Fruit fly (Drosophila melanogaster): Measurements from ENCODE around the gene onecut.

The onecut gene

dm6 chr4:557095-557878 is 50.2 kb downstream of the onecut start, which contains the start of gene Tdg (continued):
- no peak for TF ChIP-seq gt (GFP tag; IDR thresholded peaks at IDR 0.05)
- TF ChIP-seq CG4854 (GFP tag; optimal IDR thresholded peaks at IDR 0.05): no peak
- TF ChIP-seq wdn (GFP tag; IDR thresholded peaks at IDR 0.05): no peak
- no peak for TF ChIP-seq B-H1 (GFP tag; IDR thresholded peaks at IDR 0.05)
- TF ChIP-seq Dbx (GFP tag; IDR thresholded peaks at IDR 0.05): no peak
- TF ChIP-seq zen (tag; optimal IDR thresholded peaks at IDR 0.05): no peak
- peak; percentile 66 for TF ChIP-seq CG34376 (GFP tag; optimal IDR thresholded peaks at IDR 0.05)
- TF ChIP-seq Stat92E (GFP tag; optimal IDR thresholded peaks at IDR 0.05): peak in 1 of 3 experiments; percentile 81
- no peak for TF ChIP-seq Meics (GFP tag; optimal IDR thresholded peaks at IDR 0.05)
- no peak for TF ChIP-seq CG8290 (GFP tag; optimal IDR thresholded peaks at IDR 0.05)
- peak in 1 of 2 experiments; percentile 25 for TF ChIP-seq CG8290 (tag; optimal IDR thresholded peaks at IDR 0.05)
- no peak for TF ChIP-seq fd102C (GFP tag; optimal IDR thresholded peaks at IDR 0.05)
- TF ChIP-seq CG1024 (GFP tag; IDR thresholded peaks at IDR 0.05): no peak
- TF ChIP-seq bsh (GFP tag; optimal IDR thresholded peaks at IDR 0.05): peak in 1 of 2 experiments; percentile 1
- no peak for TF ChIP-seq BEAF-32 (GFP tag; optimal IDR thresholded peaks at IDR 0.05)
- peak; percentile 66 for TF ChIP-seq CG5180 (GFP tag; optimal IDR thresholded peaks at IDR 0.05)
- TF ChIP-seq Pdp1 (GFP tag; optimal IDR thresholded peaks at IDR 0.05): peak in 1 of 2 experiments; percentile 42
- TF ChIP-seq fd3F (GFP tag; optimal IDR thresholded peaks at IDR 0.05): no peak
- TF ChIP-seq NfI (GFP tag; optimal IDR thresholded peaks at IDR 0.05): no peak
- TF ChIP-seq CG15479 (GFP tag; optimal IDR thresholded peaks at IDR 0.05): peak; percentile 34
- peak; percentile 11; the same call in 1 of the 2 replicates for TF ChIP-seq CG14014 (GFP tag; IDR thresholded peaks at IDR 0.05)
- no peak for TF ChIP-seq Nf-YB (GFP tag; optimal IDR thresholded peaks at IDR 0.05)
- no peak for TF ChIP-seq CG17802 (tag; optimal IDR thresholded peaks at IDR 0.05)
- TF ChIP-seq Hey (tag; optimal IDR thresholded peaks at IDR 0.05): no peak
- TF ChIP-seq lola (GFP tag; optimal IDR thresholded peaks at IDR 0.05): peak in 1 of 3 experiments; percentile 2
- TF ChIP-seq gsb-n (tag; optimal IDR thresholded peaks at IDR 0.05): no peak
- no peak for TF ChIP-seq dati (GFP tag; IDR thresholded peaks at IDR 0.05)
- no peak for TF ChIP-seq CG4617 (GFP tag; optimal IDR thresholded peaks at IDR 0.05; ENCODE audit: borderline replicate concordance)
- TF ChIP-seq CG31441 (GFP tag; IDR thresholded peaks at IDR 0.05): no peak
- TF ChIP-seq nom (GFP tag; optimal IDR thresholded peaks at IDR 0.05): peak; percentile 10
- no peak for TF ChIP-seq CG16813 (GFP tag; IDR thresholded peaks at IDR 0.05; ENCODE audit: partially characterized antibody)
- peak; percentile 14 for TF ChIP-seq CG11398 (GFP tag; optimal IDR thresholded peaks at IDR 0.05)
- no peak for TF ChIP-seq br (optimal IDR thresholded peaks at IDR 0.05)
- TF ChIP-seq CG10565 (GFP tag; optimal IDR thresholded peaks at IDR 0.05): no peak
- TF ChIP-seq CG17361 (GFP tag; IDR thresholded peaks at IDR 0.05): no peak
- peak; percentile 88 for TF ChIP-seq cg (GFP tag; optimal IDR thresholded peaks at IDR 0.05)

- TF ChIP-seq nom (GFP tag; optimal IDR thresholded peaks at IDR 0.05): peak; percentile 12
- no peak for TF ChIP-seq CG43689 (GFP tag; IDR thresholded peaks at IDR 0.05)
- no peak for TF ChIP-seq Hr39 (optimal IDR thresholded peaks at IDR 0.05)
- TF ChIP-seq mam (GFP tag; optimal IDR thresholded peaks at IDR 0.05): no peak
- no peak for TF ChIP-seq MESR4 (GFP tag; optimal IDR thresholded peaks at IDR 0.05)
- peak; percentile 78 for TF ChIP-seq cg (GFP tag; optimal IDR thresholded peaks at IDR 0.05)
- no peak for TF ChIP-seq Drgx (GFP tag; IDR thresholded peaks at IDR 0.05)
- TF ChIP-seq Nf-YB (GFP tag; optimal IDR thresholded peaks at IDR 0.05): no peak
- peak; percentile 70 for TF ChIP-seq CG3163 (GFP tag; optimal IDR thresholded peaks at IDR 0.05)
- TF ChIP-seq chinmo (GFP tag; IDR thresholded peaks at IDR 0.05; ENCODE audit: partially characterized antibody): peak; percentile 83; the same call in 3 of the 4 replicates
- peak; percentile 41 to 49 for TF ChIP-seq Trl (optimal IDR thresholded peaks at IDR 0.05)
- no peak for TF ChIP-seq Trl (GFP tag; optimal IDR thresholded peaks at IDR 0.05)
Observed at dm6 chr4:554758-555157, 52.7 kb downstream of the onecut start.

Data from whole organism, embryonic.